Fruit fly (Drosophila melanogaster) whole organism, embryonic: ENCODE results near the gene eIF3l.
A peak's percentile ranks its signal among the peaks of the same experiment; 100 is the strongest.

ENCODE experiments used
- CG10462 ChIP-seq: fragments of 200-800 bp; sonication (Bioruptor generic); optimal IDR thresholded peaks from 2 replicates; lab custom pipeline; 2016; ENCODE audit warnings: missing biosample characterization, missing genetic modification characterization
- CG11247 ChIP-seq: fragments of 200-800 bp; sonication (Bioruptor generic); IDR thresholded peaks from 2 replicates; pipeline ENCODE4 v1.3.6; 2022; ENCODE audit warnings: missing biosample characterization, missing genetic modification characterization
- CG11696 ChIP-seq: fragments of 200-800 bp; sonication (Bioruptor generic); IDR thresholded peaks from 2 replicates; pipeline ENCODE4 v1.3.6; 2022; ENCODE audit warnings: missing biosample characterization, missing genetic modification characterization
- CG12942 ChIP-seq: fragments of 200-800 bp; sonication (Bioruptor generic); optimal IDR thresholded peaks from 3 replicates; lab custom pipeline; 2016; ENCODE audit warnings: missing biosample characterization, missing genetic modification characterization
- CG13894 ChIP-seq: fragments of 200-800 bp; sonication (Bioruptor generic); optimal IDR thresholded peaks from 3 replicates; lab custom pipeline; 2018; ENCODE audit warnings: missing biosample characterization, mild to moderate bottlenecking, missing genetic modification characterization, moderate library complexity
- CG14014 ChIP-seq: fragments of 200-800 bp; sonication (Bioruptor generic); IDR thresholded peaks from 2 replicates; pipeline ENCODE4 v1.3.6; 2022; ENCODE audit warnings: missing biosample characterization, missing genetic modification characterization
- CG14710 ChIP-seq: fragments of 200-800 bp; sonication (Bioruptor generic); optimal IDR thresholded peaks from 3 replicates; lab custom pipeline; 2019; ENCODE audit warnings: missing biosample characterization, mild to moderate bottlenecking, missing genetic modification characterization, moderate library complexity
- CG17802 ChIP-seq: fragments of 200-800 bp; sonication (Bioruptor generic); optimal IDR thresholded peaks from 2 replicates; lab custom pipeline; 2018; ENCODE audit warnings: missing biosample characterization, mild to moderate bottlenecking, missing genetic modification characterization, moderate library complexity
- CG17912 ChIP-seq: fragments of 200-800 bp; sonication (Bioruptor generic); optimal IDR thresholded peaks from 2 replicates; lab custom pipeline; 2018; ENCODE audit warnings: missing biosample characterization, mild to moderate bottlenecking, missing genetic modification characterization
- CG1792 ChIP-seq: fragments of 200-800 bp; sonication (Bioruptor generic); optimal IDR thresholded peaks from 2 replicates; lab custom pipeline; 2016; ENCODE audit warnings: missing biosample characterization, missing genetic modification characterization
- CG18599 ChIP-seq: fragments of 200-800 bp; sonication (Bioruptor generic); optimal IDR thresholded peaks from 3 replicates; lab custom pipeline; 2017; ENCODE audit warnings: missing biosample characterization, missing genetic modification characterization, mild to moderate bottlenecking, moderate library complexity, missing genetic modification reagents
- CG30403 ChIP-seq: fragments of 200-800 bp; sonication (Bioruptor generic); optimal IDR thresholded peaks from 3 replicates; lab custom pipeline; 2016; ENCODE audit warnings: missing biosample characterization, missing genetic modification characterization
- CG3281 ChIP-seq: fragments of 200-800 bp; sonication (Bioruptor generic); optimal IDR thresholded peaks from 3 replicates; lab custom pipeline; 2017; ENCODE audit warnings: missing biosample characterization, mild to moderate bottlenecking, missing genetic modification characterization
- CG33213 ChIP-seq: fragments of 200-800 bp; sonication (Bioruptor generic); optimal IDR thresholded peaks from 3 replicates; lab custom pipeline; 2016; ENCODE audit warnings: missing biosample characterization, missing genetic modification characterization
- CG33557 ChIP-seq: fragments of 200-800 bp; sonication (Bioruptor generic); optimal IDR thresholded peaks from 2 replicates; lab custom pipeline; 2019; ENCODE audit warnings: missing biosample characterization, mild to moderate bottlenecking, missing genetic modification characterization, moderate library complexity
- CG6683 ChIP-seq: fragments of 200-800 bp; sonication (Bioruptor generic); optimal IDR thresholded peaks from 2 replicates; lab custom pipeline; 2017; ENCODE audit warnings: missing biosample characterization, mild to moderate bottlenecking, missing genetic modification characterization, missing genetic modification reagents
- CG6813 ChIP-seq: fragments of 200-800 bp; sonication (Bioruptor generic); optimal IDR thresholded peaks from 2 replicates; lab custom pipeline; 2017; ENCODE audit warnings: missing biosample characterization, missing genetic modification characterization, mild to moderate bottlenecking, moderate library complexity, missing genetic modification reagents
- CG7372 ChIP-seq: fragments of 200-800 bp; sonication (Bioruptor generic); IDR thresholded peaks from 2 replicates; pipeline ENCODE4 v1.3.6; 2022; ENCODE audit warnings: missing biosample characterization, missing genetic modification characterization
- CG7556 ChIP-seq: fragments of 200-800 bp; sonication (Bioruptor generic); optimal IDR thresholded peaks from 2 replicates; lab custom pipeline; 2017; ENCODE audit warnings: missing biosample characterization, mild to moderate bottlenecking, missing genetic modification characterization
- Chrac-16 ChIP-seq: fragments of 200-800 bp; sonication (Bioruptor generic); optimal IDR thresholded peaks from 3 replicates; lab custom pipeline; 2016; ENCODE audit warnings: missing biosample characterization, missing genetic modification characterization
- Dip3 ChIP-seq: fragments of 200-800 bp; sonication (Bioruptor generic); optimal IDR thresholded peaks from 3 replicates; lab custom pipeline; 2016; ENCODE audit warnings: missing biosample characterization, missing genetic modification characterization
- Doc3 ChIP-seq: fragments of 200-800 bp; sonication (Bioruptor generic); IDR thresholded peaks from 3 replicates; pipeline ENCODE4 v1.3.6; 2022; ENCODE audit warnings: missing biosample characterization, missing genetic modification characterization; ENCODE audit not compliant: partially characterized antibody
- Drgx ChIP-seq: fragments of 200-800 bp; sonication (Bioruptor generic); IDR thresholded peaks from 2 replicates; pipeline ENCODE4 v1.3.6; 2022; ENCODE audit warnings: missing biosample characterization, missing genetic modification characterization
- E2f1 ChIP-seq: fragments of 200-800 bp; sonication (Bioruptor generic); IDR thresholded peaks from 2 replicates; pipeline ENCODE4 v1.3.6; 2022; ENCODE audit warnings: missing biosample characterization, missing genetic modification characterization
- Fer3 ChIP-seq: fragments of 200-800 bp; sonication (Bioruptor generic); optimal IDR thresholded peaks from 2 replicates; lab custom pipeline; 2018; ENCODE audit warnings: missing biosample characterization, mild to moderate bottlenecking, missing genetic modification characterization, moderate library complexity
- HHEX ChIP-seq: fragments of 200-800 bp; sonication (Bioruptor generic); optimal IDR thresholded peaks from 3 replicates; lab custom pipeline; 2017; ENCODE audit warnings: missing biosample characterization, mild to moderate bottlenecking, missing genetic modification characterization, missing genetic modification reagents
- HmgD ChIP-seq: fragments of 200-800 bp; sonication (Bioruptor generic); optimal IDR thresholded peaks from 3 replicates; lab custom pipeline; 2016; ENCODE audit warnings: missing biosample characterization, missing genetic modification characterization
- Hr39 ChIP-seq: fragments of >200 bp; optimal IDR thresholded peaks from 2 replicates; lab custom pipeline; 2017
- Hr51 ChIP-seq, 2 experiments: fragments of 200-800 bp; sonication (Bioruptor generic); optimal IDR thresholded peaks; 2 replicates in 1 of 2; 3 replicates in 1 of 2; lab custom pipeline; 2016 to 2018; ENCODE audit warnings: missing biosample characterization in 2 of 2, missing genetic modification characterization in 2 of 2, mild to moderate bottlenecking in 1 of 2, moderate library complexity in 1 of 2
- Hr78 ChIP-seq, 2 experiments: fragments of 200-800 bp in 1 of 2; fragments of >200 bp in 1 of 2; sonication (Bioruptor generic) in 1 of 2; optimal IDR thresholded peaks; 2 replicates each; lab custom pipeline; 2017 to 2019; ENCODE audit warnings: missing biosample characterization in 2 of 2, missing genetic modification characterization in 2 of 2, mild to moderate bottlenecking in 1 of 2, moderate library complexity in 1 of 2
- Meics ChIP-seq: fragments of 200-800 bp; sonication (Bioruptor generic); optimal IDR thresholded peaks from 2 replicates; lab custom pipeline; 2017; ENCODE audit warnings: missing biosample characterization, mild to moderate bottlenecking, missing genetic modification characterization
- NFAT ChIP-seq: fragments of 200-800 bp; sonication (Bioruptor generic); IDR thresholded peaks from 2 replicates; pipeline ENCODE4 v1.3.6; 2022; ENCODE audit warnings: missing biosample characterization, missing genetic modification characterization
- bbx ChIP-seq: fragments of 200-800 bp; sonication (Bioruptor generic); IDR thresholded peaks from 2 replicates; pipeline ENCODE4 v1.3.6; 2022; ENCODE audit warnings: missing biosample characterization, missing genetic modification characterization; ENCODE audit not compliant: partially characterized antibody
- bowl ChIP-seq: fragments of 200-800 bp; sonication (Bioruptor generic); IDR thresholded peaks from 2 replicates; pipeline ENCODE4 v1.3.6; 2022; ENCODE audit warnings: missing biosample characterization, missing genetic modification characterization
- caup ChIP-seq: fragments of 200-800 bp; sonication (Bioruptor generic); optimal IDR thresholded peaks from 3 replicates; lab custom pipeline; 2017; ENCODE audit warnings: missing biosample characterization, mild to moderate bottlenecking, missing genetic modification characterization, moderate library complexity; ENCODE audit not compliant: severe bottlenecking
- cwo ChIP-seq: fragments of 200-800 bp; sonication (Bioruptor generic); optimal IDR thresholded peaks from 3 replicates; lab custom pipeline; 2017; ENCODE audit warnings: missing biosample characterization, missing genetic modification characterization, mild to moderate bottlenecking, moderate library complexity, missing genetic modification reagents
- disco-r ChIP-seq: fragments of 200-800 bp; sonication (Bioruptor generic); optimal IDR thresholded peaks from 2 replicates; lab custom pipeline; 2016; ENCODE audit warnings: missing biosample characterization, missing genetic modification characterization
- eve ChIP-seq, 2 experiments: fragments of >200 bp; optimal IDR thresholded peaks; 2 replicates each; lab custom pipeline; 2017; ENCODE audit warnings: missing biosample characterization in 2 of 2, missing genetic modification characterization in 2 of 2
- fu2 ChIP-seq: fragments of 200-800 bp; sonication (Bioruptor generic); optimal IDR thresholded peaks from 2 replicates; lab custom pipeline; 2016; ENCODE audit warnings: missing biosample characterization, missing genetic modification characterization
- grn ChIP-seq: fragments of 200-800 bp; sonication (Bioruptor generic); optimal IDR thresholded peaks from 3 replicates; lab custom pipeline; 2017; ENCODE audit warnings: missing biosample characterization, missing genetic modification characterization
- hth ChIP-seq: fragments of >200 bp; optimal IDR thresholded peaks from 2 replicates; lab custom pipeline; 2017; ENCODE audit warnings: inconsistent platforms
- inv ChIP-seq: fragments of 200-800 bp; sonication (Bioruptor generic); IDR thresholded peaks from 2 replicates; pipeline ENCODE4 v1.3.6; 2022; ENCODE audit warnings: missing biosample characterization, missing genetic modification characterization; ENCODE audit not compliant: partially characterized antibody
- lola ChIP-seq, 3 experiments: fragments of >200 bp in 2 of 3; fragments of 200-800 bp in 1 of 3; sonication (Bioruptor generic) in 1 of 3; optimal IDR thresholded peaks; 2 replicates each; lab custom pipeline; 2017 to 2019; ENCODE audit warnings: missing biosample characterization in 3 of 3, missing genetic modification characterization in 3 of 3, mild to moderate bottlenecking in 1 of 3, moderate library complexity in 1 of 3
- mam ChIP-seq: fragments of 200-800 bp; sonication (Bioruptor generic); optimal IDR thresholded peaks from 3 replicates; lab custom pipeline; 2016; ENCODE audit warnings: missing biosample characterization, missing genetic modification characterization
- nau ChIP-seq: fragments of 200-800 bp; sonication (Bioruptor generic); optimal IDR thresholded peaks from 3 replicates; lab custom pipeline; 2017; ENCODE audit warnings: missing biosample characterization, mild to moderate bottlenecking, missing genetic modification characterization, missing genetic modification reagents
- sd ChIP-seq: fragments of 200-800 bp; sonication (Bioruptor generic); optimal IDR thresholded peaks from 3 replicates; lab custom pipeline; 2018; ENCODE audit warnings: missing biosample characterization, mild to moderate bottlenecking, missing genetic modification characterization, moderate library complexity
- stc ChIP-seq: fragments of 200-800 bp; sonication (Bioruptor generic); IDR thresholded peaks from 2 replicates; pipeline ENCODE4 v1.3.6; 2022; ENCODE audit warnings: missing biosample characterization, missing genetic modification characterization
- trem ChIP-seq: fragments of 200-800 bp; optimal IDR thresholded peaks from 3 replicates; lab custom pipeline; 2019; ENCODE audit warnings: missing biosample characterization, mild to moderate bottlenecking, missing genetic modification characterization, moderate library complexity
- usp ChIP-seq: fragments of >200 bp; optimal IDR thresholded peaks from 2 replicates; lab custom pipeline; 2017; ENCODE audit warnings: missing biosample characterization, missing genetic modification characterization
- yki ChIP-seq: fragments of >200 bp; optimal IDR thresholded peaks from 3 replicates; lab custom pipeline; 2018
- zf30C ChIP-seq: fragments of 200-800 bp; sonication (Bioruptor generic); optimal IDR thresholded peaks from 3 replicates; lab custom pipeline; 2018; ENCODE audit warnings: missing biosample characterization, mild to moderate bottlenecking, missing genetic modification characterization

eIF3l gene

DNA sequence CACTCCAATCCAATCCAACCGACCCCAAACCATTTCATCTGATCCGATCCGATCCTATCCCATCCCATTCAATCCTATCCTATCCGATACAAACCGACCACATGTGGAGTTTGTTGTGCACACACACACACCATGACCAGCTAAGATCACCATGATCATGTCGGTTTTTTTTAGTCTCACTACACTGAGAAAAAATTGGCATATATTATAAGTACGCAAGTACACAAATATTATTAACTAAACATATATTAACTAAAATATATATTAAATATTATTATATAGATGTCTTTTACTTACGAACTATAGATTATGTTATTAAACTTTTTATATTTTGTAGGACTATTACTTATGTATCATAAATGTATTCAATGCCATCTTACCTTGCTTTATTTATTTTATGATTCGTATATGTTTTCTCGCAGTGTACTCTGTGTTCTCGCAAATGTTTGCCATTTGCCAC, 43.9 kb downstream of the eIF3l start (continued):
- TF ChIP-seq CG6813 (GFP tag; lab: Kevin White, UChicago) (no peak), zf30C (GFP tag; lab: Kevin White, UChicago) (peak; percentile 54), CG3281 (GFP tag; lab: Kevin White, UChicago) (no peak), CG7372 (GFP tag; lab: Robert Waterston, UW) (no peak), CG13894 (no peak), CG17802 (tag; lab: Kevin White, UChicago) (no peak), CG11247 (GFP tag; lab: Robert Waterston, UW) (no peak), Hr78 (GFP tag; optimal IDR thresholded peaks at IDR 0.05; lab: Kevin White, UChicago) (no peak), Chrac-16 (GFP tag; lab: Kevin White, UChicago) (no peak), bbx (no peak), Hr51 (GFP tag; optimal IDR thresholded peaks at IDR 0.05; lab: Kevin White, UChicago) (peak in 1 of 2 experiments; percentile 30), CG1792 (GFP tag; lab: Kevin White, UChicago) (no peak), HHEX (no peak), CG7556 (GFP tag; lab: Kevin White, UChicago) (peak; percentile 32), Dip3 (GFP tag; lab: Kevin White, UChicago) (no peak), CG14710 (tag; lab: Kevin White, UChicago) (peak; percentile 49), lola (GFP tag; optimal IDR thresholded peaks at IDR 0.05; lab: Kevin White, UChicago) (peak in 1 of 3 experiments; percentile 70), nau (GFP tag; lab: Kevin White, UChicago) (no peak), stc (GFP tag; lab: Robert Waterston, UW) (no peak), CG33557 (no peak), cwo (GFP tag; lab: Kevin White, UChicago) (no peak), fu2 (no peak), trem (tag; lab: Kevin White, UChicago) (peak; percentile 56), HmgD (GFP tag; lab: Kevin White, UChicago) (no peak), grn (no peak), Drgx (GFP tag; lab: Robert Waterston, UW) (0 out of 2 replicates have a peak, but pooled peaks have one; percentile 18), CG18599 (GFP tag; lab: Kevin White, UChicago) (no peak), yki (lab: Kevin White, UChicago) (no peak), E2f1 (no peak), Hr39 (lab: Kevin White, UChicago) (no peak), bowl (GFP tag; lab: Robert Waterston, UW) (no peak), caup (GFP tag; lab: Kevin White, UChicago) (no peak), eve (GFP tag; optimal IDR thresholded peaks at IDR 0.05; lab: Kevin White, UChicago) (no peak), CG11696 (GFP tag; lab: Robert Waterston, UW) (no peak), Fer3 (tag; lab: Kevin White, UChicago) (no peak), disco-r (GFP tag; lab: Kevin White, UChicago) (no peak), NFAT (GFP tag; lab: Robert Waterston, UW) (no peak), CG30403 (GFP tag; lab: Kevin White, UChicago) (no peak), Meics (GFP tag; lab: Kevin White, UChicago) (no peak), mam (GFP tag; lab: Kevin White, UChicago) (no peak), hth (lab: Kevin White, UChicago) (no peak), usp (no peak), CG33213 (GFP tag; lab: Kevin White, UChicago) (no peak), Doc3 (GFP tag; lab: Robert Waterston, UW) (no peak), sd (tag; lab: Kevin White, UChicago) (no peak), CG14014 (no peak), inv (GFP tag; lab: Robert Waterston, UW) (no peak), CG6683 (GFP tag; lab: Kevin White, UChicago) (no peak), CG17912 (GFP tag; lab: Kevin White, UChicago) (no peak), CG10462 (GFP tag; lab: Kevin White, UChicago) (no peak), CG12942 (GFP tag; lab: Kevin White, UChicago) (no peak)
